Worm (Caenorhabditis elegans) whole organism, young adult: ENCODE measurements around the gene anmt-2.

ENCODE experiments used
- cebp-1 ChIP-seq, 2 experiments: fragments of 200-800 bp in 1 of 2; sonication (Bioruptor generic) in 1 of 2; sonication (generic microtip) in 1 of 2; IDR thresholded peaks in 1 of 2; optimal IDR thresholded peaks in 1 of 2; 2 replicates each; pipeline versions ENCODE4 v1.3.6 to Lab custom; 2017 to 2022; ENCODE audit warnings: missing compliant biosample characterization in 2 of 2, missing genetic modification characterization in 2 of 2, mild to moderate bottlenecking in 1 of 2, missing genetic modification reagents in 1 of 2, moderate library complexity in 1 of 2
- sea-2 ChIP-seq: fragments of 200-800 bp; sonication (Bioruptor generic); IDR thresholded peaks from 2 replicates; pipeline ENCODE4 v1.3.6; 2022; ENCODE audit warnings: missing genetic modification characterization, missing compliant biosample characterization
- snpc-4 ChIP-seq, 5 experiments: fragments of 150-350 bp in 1 of 5; sonication (generic microtip) in 4 of 5; optimal IDR thresholded peaks; 2 replicates each; lab custom pipeline; 2014 to 2018; ENCODE audit warnings: missing genetic modification characterization in 5 of 5, missing biosample characterization in 3 of 5, antibody characterized with exemption in 2 of 5, mild to moderate bottlenecking in 2 of 5, missing compliant biosample characterization in 2 of 5, missing genotype in 2 of 5, moderate library complexity in 2 of 5, missing genetic modification reagents in 1 of 5
- unc-62 ChIP-seq: fragments of 150-350 bp; optimal IDR thresholded peaks from 2 replicates; lab custom pipeline; 2014; ENCODE audit warnings: missing biosample characterization, missing genetic modification reagents, missing genetic modification characterization
- ztf-3 ChIP-seq: fragments of 200-800 bp; sonication (Bioruptor generic); optimal IDR thresholded peaks from 2 replicates; lab custom pipeline; 2018; ENCODE audit warnings: mild to moderate bottlenecking, missing genetic modification characterization, missing compliant biosample characterization

- no peak for TF ChIP-seq unc-62 (GFP tag; lab: Kevin White, UChicago)
- TF ChIP-seq snpc-4 (GFP tag; optimal IDR thresholded peaks at IDR 0.05; lab: Kevin White, UChicago): no peak
- TF ChIP-seq snpc-4 (tag; optimal IDR thresholded peaks at IDR 0.05; lab: Kevin White, UChicago): peak in 1 of 4 experiments; percentile 28
- no peak for TF ChIP-seq sea-2 (GFP tag; lab: Robert Waterston, UW)
- no peak for TF ChIP-seq ztf-3 (GFP tag; lab: Kevin White, UChicago)
- TF ChIP-seq cebp-1 (GFP tag; IDR thresholded peaks at IDR 0.05; lab: Robert Waterston, UW): no peak
- TF ChIP-seq cebp-1 (tag; optimal IDR thresholded peaks at IDR 0.05; lab: Kevin White, UChicago): no peak
These were observed 21.5 kb upstream of the anmt-2 start for ce11 chrIII:6179062-6179461.
